Worm (Caenorhabditis elegans) whole organism, young adult: ENCODE measurements around the gene F09B9.4.

Experiments
- B0261.1 ChIP-seq: sonication (generic microtip); optimal IDR thresholded peaks from 2 replicates; lab custom pipeline; 2016; ENCODE audit warnings: mild to moderate bottlenecking, missing genetic modification characterization, moderate library complexity, missing compliant biosample characterization
- F22D6.2 ChIP-seq: sonication (generic microtip); optimal IDR thresholded peaks from 2 replicates; lab custom pipeline; 2016; ENCODE audit warnings: mild to moderate bottlenecking, missing genetic modification characterization, missing compliant biosample characterization
- F37B4.10 ChIP-seq: fragments of 200-800 bp; sonication (Bioruptor generic); IDR thresholded peaks from 2 replicates; pipeline ENCODE4 v1.3.6; 2022; ENCODE audit warnings: missing genetic modification characterization, missing compliant biosample characterization
- F52B5.7 ChIP-seq: sonication (generic microtip); optimal IDR thresholded peaks from 2 replicates; lab custom pipeline; 2016; ENCODE audit warnings: mild to moderate bottlenecking, missing genetic modification characterization, missing compliant biosample characterization
- Y53G8AR.9 ChIP-seq: fragments of 200-800 bp; sonication (Bioruptor generic); conservative IDR thresholded peaks from 2 replicates; pipeline ENCODE4 v1.3.6; 2022; ENCODE audit warnings: missing genetic modification reagents, missing genetic modification characterization, missing compliant biosample characterization
- Y56A3A.18 ChIP-seq: fragments of 200-800 bp; sonication (Bioruptor generic); IDR thresholded peaks from 2 replicates; pipeline ENCODE4 v1.3.6; 2022; ENCODE audit warnings: missing genetic modification reagents, missing genetic modification characterization, missing compliant biosample characterization
- ama-1 ChIP-seq, 3 experiments: fragments of 150-350 bp in 1 of 3; sonication (generic microtip) in 2 of 3; optimal IDR thresholded peaks; 2 replicates each; lab custom pipeline; 2014 to 2018; ENCODE audit warnings: missing biosample characterization in 2 of 3, missing genetic modification characterization in 2 of 3, missing genetic modification reagents in 2 of 3
- athp-1 ChIP-seq: sonication (generic microtip); optimal IDR thresholded peaks from 2 replicates; lab custom pipeline; 2017; ENCODE audit warnings: mild to moderate bottlenecking, missing genetic modification characterization, missing compliant biosample characterization
- attf-5 ChIP-seq: fragments of 200-800 bp; sonication (Bioruptor generic); optimal IDR thresholded peaks from 2 replicates; lab custom pipeline; 2018; ENCODE audit warnings: mild to moderate bottlenecking, missing genetic modification characterization, missing compliant biosample characterization
- bed-2 ChIP-seq: fragments of 200-800 bp; sonication (Bioruptor generic); IDR thresholded peaks from 2 replicates; pipeline ENCODE4 v1.3.6; 2022; ENCODE audit warnings: missing genetic modification reagents, missing genetic modification characterization, missing compliant biosample characterization
- ceh-27 ChIP-seq: fragments of 200-800 bp; sonication (Bioruptor generic); optimal IDR thresholded peaks from 2 replicates; lab custom pipeline; 2018; ENCODE audit warnings: mild to moderate bottlenecking, missing genetic modification characterization, moderate library complexity, missing compliant biosample characterization
- ceh-79 ChIP-seq: sonication (generic microtip); optimal IDR thresholded peaks from 2 replicates; lab custom pipeline; 2017; ENCODE audit warnings: mild to moderate bottlenecking, missing genetic modification characterization, missing compliant biosample characterization
- egrh-3 ChIP-seq: fragments of 200-800 bp; sonication (Bioruptor generic); IDR thresholded peaks from 2 replicates; pipeline ENCODE4 v1.3.6; 2022; ENCODE audit warnings: missing genetic modification reagents, missing genetic modification characterization, missing compliant biosample characterization
- gei-17 ChIP-seq: fragments of 200-800 bp; sonication (Bioruptor generic); optimal IDR thresholded peaks from 2 replicates; lab custom pipeline; 2018; ENCODE audit warnings: mild to moderate bottlenecking, missing genetic modification characterization, missing compliant biosample characterization
- him-1 ChIP-seq: sonication (generic microtip); optimal IDR thresholded peaks from 2 replicates; lab custom pipeline; 2016; ENCODE audit warnings: missing genotype, missing genetic modification reagents, missing genetic modification characterization, missing compliant biosample characterization
- hlh-12 ChIP-seq: sonication (generic microtip); optimal IDR thresholded peaks from 2 replicates; lab custom pipeline; 2016; ENCODE audit warnings: missing genetic modification characterization, missing compliant biosample characterization
- hlh-26 ChIP-seq: fragments of 200-800 bp; sonication (Bioruptor generic); conservative IDR thresholded peaks from 2 replicates; pipeline ENCODE4 v1.3.6; 2022; ENCODE audit warnings: missing genetic modification reagents, missing genetic modification characterization, missing compliant biosample characterization
- hmg-1.2 ChIP-seq: fragments of 200-800 bp; sonication (Bioruptor generic); IDR thresholded peaks from 2 replicates; pipeline ENCODE4 v1.3.6; 2022; ENCODE audit warnings: missing genetic modification reagents, missing genetic modification characterization, missing compliant biosample characterization
- hrde-1 ChIP-seq: sonication (generic microtip); optimal IDR thresholded peaks from 2 replicates; lab custom pipeline; 2016; ENCODE audit warnings: missing genetic modification characterization, mild to moderate bottlenecking, missing compliant biosample characterization, moderate library complexity, missing genotype, missing genetic modification reagents, borderline replicate concordance
- hsf-1 ChIP-seq: fragments of 200-800 bp; sonication (Bioruptor generic); IDR thresholded peaks from 2 replicates; pipeline ENCODE4 v1.3.6; 2022; ENCODE audit warnings: missing genetic modification reagents, missing genetic modification characterization, missing compliant biosample characterization
- let-526 ChIP-seq: fragments of 200-800 bp; sonication (Bioruptor generic); IDR thresholded peaks from 2 replicates; pipeline ENCODE4 v1.3.6; 2022; ENCODE audit warnings: missing genetic modification reagents, missing genetic modification characterization, missing compliant biosample characterization
- let-607 ChIP-seq, 2 experiments: fragments of 200-800 bp in 1 of 2; sonication (Bioruptor generic) in 1 of 2; sonication (generic microtip) in 1 of 2; optimal IDR thresholded peaks; 2 replicates each; lab custom pipeline; 2016 to 2018; ENCODE audit warnings: mild to moderate bottlenecking in 2 of 2, missing compliant biosample characterization in 2 of 2, missing genetic modification characterization in 2 of 2, moderate library complexity in 2 of 2, missing genotype in 1 of 2
- lin-40 ChIP-seq: sonication (generic microtip); optimal IDR thresholded peaks from 2 replicates; lab custom pipeline; 2016; ENCODE audit warnings: missing genetic modification characterization, mild to moderate bottlenecking, missing compliant biosample characterization, missing genotype, missing genetic modification reagents
- mcd-1 ChIP-seq: fragments of 200-800 bp; sonication (Bioruptor generic); IDR thresholded peaks from 2 replicates; pipeline ENCODE4 v1.3.6; 2022; ENCODE audit warnings: missing genetic modification reagents, missing genetic modification characterization, missing compliant biosample characterization
- mes-4 ChIP-seq: sonication (generic microtip); optimal IDR thresholded peaks from 2 replicates; lab custom pipeline; 2016; ENCODE audit warnings: missing genotype, missing genetic modification characterization, missing compliant biosample characterization
- mxl-1 ChIP-seq: sonication (generic microtip); optimal IDR thresholded peaks from 2 replicates; lab custom pipeline; 2016; ENCODE audit warnings: missing genetic modification characterization, missing compliant biosample characterization
- nhr-120 ChIP-seq: fragments of 200-800 bp; sonication (Bioruptor generic); IDR thresholded peaks from 2 replicates; pipeline ENCODE4 v1.3.6; 2022; ENCODE audit warnings: missing genetic modification characterization, missing compliant biosample characterization
- nhr-179 ChIP-seq: sonication (generic microtip); optimal IDR thresholded peaks from 2 replicates; lab custom pipeline; 2016; ENCODE audit warnings: mild to moderate bottlenecking, missing genetic modification characterization, missing compliant biosample characterization
- nhr-27 ChIP-seq: fragments of 200-800 bp; sonication (Bioruptor generic); optimal IDR thresholded peaks from 2 replicates; lab custom pipeline; 2018; ENCODE audit warnings: mild to moderate bottlenecking, missing genetic modification characterization, moderate library complexity, missing compliant biosample characterization
- nhr-80 ChIP-seq: sonication (generic microtip); optimal IDR thresholded peaks from 2 replicates; lab custom pipeline; 2016; ENCODE audit warnings: missing genetic modification characterization, missing compliant biosample characterization
- nhr-90 ChIP-seq: sonication (generic microtip); optimal IDR thresholded peaks from 2 replicates; lab custom pipeline; 2016; ENCODE audit warnings: missing genotype, mild to moderate bottlenecking, missing genetic modification characterization, missing compliant biosample characterization
- rcor-1 ChIP-seq: fragments of 200-800 bp; sonication (Bioruptor generic); IDR thresholded peaks from 2 replicates; pipeline ENCODE4 v1.3.6; 2022; ENCODE audit warnings: missing genetic modification reagents, missing genetic modification characterization, missing compliant biosample characterization
- rec-8 ChIP-seq, 2 experiments: sonication (generic microtip); optimal IDR thresholded peaks; 2 replicates each; lab custom pipeline; 2016; ENCODE audit warnings: mild to moderate bottlenecking in 2 of 2, missing genetic modification characterization in 2 of 2, missing genetic modification reagents in 2 of 2, missing genotype in 2 of 2, missing biosample characterization in 1 of 2, missing compliant biosample characterization in 1 of 2, moderate library complexity in 1 of 2
- rpc-1 ChIP-seq, 2 experiments: fragments of 150-350 bp in 1 of 2; sonication (generic microtip) in 1 of 2; optimal IDR thresholded peaks; 2 replicates each; lab custom pipeline; 2014 to 2018; ENCODE audit warnings: missing biosample characterization in 1 of 2, missing genetic modification characterization in 1 of 2, missing genetic modification reagents in 1 of 2, missing genotype in 1 of 2
- snpc-4 ChIP-seq, 5 experiments: fragments of 150-350 bp in 1 of 5; sonication (generic microtip) in 4 of 5; optimal IDR thresholded peaks; 2 replicates each; lab custom pipeline; 2014 to 2018; ENCODE audit warnings: missing genetic modification characterization in 5 of 5, missing biosample characterization in 3 of 5, antibody characterized with exemption in 2 of 5, mild to moderate bottlenecking in 2 of 5, missing compliant biosample characterization in 2 of 5, missing genotype in 2 of 5, moderate library complexity in 2 of 5, missing genetic modification reagents in 1 of 5
- somi-1 ChIP-seq: fragments of 200-800 bp; sonication (Bioruptor generic); optimal IDR thresholded peaks from 2 replicates; lab custom pipeline; 2018; ENCODE audit warnings: mild to moderate bottlenecking, missing genetic modification characterization, missing compliant biosample characterization
- sptf-2 ChIP-seq: fragments of 200-800 bp; sonication (Bioruptor generic); optimal IDR thresholded peaks from 2 replicates; lab custom pipeline; 2018; ENCODE audit warnings: mild to moderate bottlenecking, missing genetic modification characterization, missing compliant biosample characterization
- unc-62 ChIP-seq: fragments of 150-350 bp; optimal IDR thresholded peaks from 2 replicates; lab custom pipeline; 2014; ENCODE audit warnings: missing biosample characterization, missing genetic modification reagents, missing genetic modification characterization
- xnd-1 ChIP-seq: sonication (generic microtip); optimal IDR thresholded peaks from 2 replicates; lab custom pipeline; 2016; ENCODE audit warnings: missing genotype, missing genetic modification reagents, missing genetic modification characterization, missing compliant biosample characterization
- zim-3 ChIP-seq: sonication (generic microtip); optimal IDR thresholded peaks from 2 replicates; lab custom pipeline; 2017; ENCODE audit warnings: mild to moderate bottlenecking, missing genetic modification characterization, moderate library complexity, missing compliant biosample characterization
- ztf-25 ChIP-seq: fragments of 200-800 bp; sonication (Bioruptor generic); IDR thresholded peaks from 2 replicates; pipeline ENCODE4 v1.3.6; 2022; ENCODE audit warnings: missing genetic modification reagents, missing genetic modification characterization, missing compliant biosample characterization
- ztf-26 ChIP-seq: sonication (generic microtip); optimal IDR thresholded peaks from 2 replicates; lab custom pipeline; 2017; ENCODE audit warnings: missing genetic modification characterization, missing compliant biosample characterization
- ztf-3 ChIP-seq: fragments of 200-800 bp; sonication (Bioruptor generic); optimal IDR thresholded peaks from 2 replicates; lab custom pipeline; 2018; ENCODE audit warnings: mild to moderate bottlenecking, missing genetic modification characterization, missing compliant biosample characterization

The F09B9.4 gene

DNA sequence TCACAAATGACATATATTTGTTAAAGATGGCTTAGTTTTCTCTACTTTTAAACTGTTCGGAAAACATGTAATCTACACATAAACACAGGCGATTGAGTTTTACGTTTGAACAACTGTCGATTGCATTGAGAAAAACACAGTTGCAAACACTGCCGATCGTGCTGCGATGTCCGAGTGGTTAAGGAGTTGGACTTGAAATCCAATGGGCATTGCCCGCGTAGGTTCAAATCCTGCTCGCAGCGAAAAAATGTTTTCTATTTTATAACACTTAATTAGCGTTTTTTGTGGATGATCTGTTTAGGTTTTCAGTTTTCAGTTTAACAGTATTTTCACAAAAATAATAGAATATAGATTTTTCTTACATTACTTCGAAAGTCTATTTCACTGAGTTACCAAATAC lies 36.1 kb upstream of the F09B9.4 start (continued):
- no peak for TF ChIP-seq sptf-2 (GFP tag; lab: Kevin White, UChicago)
- no peak for TF ChIP-seq nhr-120 (GFP tag; lab: Robert Waterston, UW)
- no peak for TF ChIP-seq ama-1 (optimal IDR thresholded peaks at IDR 0.05; lab: Kevin White, UChicago)
- TF ChIP-seq ama-1 (GFP tag; optimal IDR thresholded peaks at IDR 0.05; lab: Kevin White, UChicago): peak; percentile 3 to 57
- peak; percentile 85 for TF ChIP-seq B0261.1 (tag; lab: Kevin White, UChicago)
- peak; percentile 29 for TF ChIP-seq somi-1
- TF ChIP-seq hlh-12 (tag; lab: Kevin White, UChicago): peak; percentile 52
- TF ChIP-seq let-607 (tag; optimal IDR thresholded peaks at IDR 0.05; lab: Kevin White, UChicago): peak in 1 of 2 experiments; percentile 17
- peak; percentile 75 for TF ChIP-seq ztf-25
- TF ChIP-seq F37B4.10: no peak
- TF ChIP-seq hlh-26 (GFP tag; lab: Robert Waterston, UW): no peak
- TF ChIP-seq Y56A3A.18 (GFP tag; lab: Robert Waterston, UW): 0 out of 2 replicates have a peak, but pooled peaks have one; percentile 52
- peak; percentile 80 for TF ChIP-seq rpc-1 (optimal IDR thresholded peaks at IDR 0.05; lab: Kevin White, UChicago)
- peak; percentile 94 for TF ChIP-seq rpc-1 (tag; optimal IDR thresholded peaks at IDR 0.05; lab: Kevin White, UChicago)
- TF ChIP-seq xnd-1 (tag; lab: Kevin White, UChicago): no peak
- TF ChIP-seq ceh-79 (tag; lab: Kevin White, UChicago): no peak
- TF ChIP-seq hmg-1.2 (GFP tag; lab: Robert Waterston, UW): peak; percentile 56
- TF ChIP-seq nhr-27 (tag; lab: Kevin White, UChicago): no peak

- TF ChIP-seq unc-62 (GFP tag; lab: Kevin White, UChicago) (no peak), bed-2 (GFP tag; lab: Robert Waterston, UW) (no peak), nhr-80 (tag; lab: Kevin White, UChicago) (peak; percentile 18), ztf-3 (GFP tag; lab: Kevin White, UChicago) (no peak), Y56A3A.18 (GFP tag; lab: Robert Waterston, UW) (no peak), nhr-179 (tag; lab: Kevin White, UChicago) (no peak), let-526 (GFP tag; lab: Robert Waterston, UW) (no peak)
Measured at ce11 chrX:10130159-10130558, 30.3 kb upstream of the F09B9.4 start.

DNA sequence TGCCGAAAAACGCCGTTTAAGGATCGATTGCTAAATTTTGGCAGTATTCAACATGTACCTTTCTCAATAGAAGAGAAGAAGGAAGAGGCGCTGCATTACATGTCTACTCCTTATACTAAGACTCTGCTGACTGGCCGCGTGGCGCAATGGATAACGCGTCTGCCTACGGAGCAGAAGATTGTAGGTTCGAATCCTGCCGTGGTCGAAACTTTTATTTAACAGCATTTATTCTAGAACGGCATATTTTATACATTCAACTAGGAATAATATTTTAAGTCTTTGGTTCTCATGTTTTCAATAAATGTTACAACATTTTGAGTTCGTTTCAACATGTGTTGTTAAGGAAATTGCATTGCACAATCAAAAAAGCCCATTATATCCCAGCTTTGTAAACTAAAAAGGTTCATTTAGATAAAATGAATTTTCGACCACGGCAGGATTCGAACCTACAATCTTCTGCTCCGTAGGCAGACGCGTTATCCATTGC lies 27.8 kb upstream of the F09B9.4 start:
- peak; percentile 56 for TF ChIP-seq attf-5 (GFP tag; lab: Kevin White, UChicago)
- peak; percentile 40 for TF ChIP-seq gei-17 (GFP tag; lab: Kevin White, UChicago)
- TF ChIP-seq mxl-1: peak; percentile 36
- 0 out of 2 replicates have a peak, but pooled peaks have one; percentile 18 for TF ChIP-seq Y53G8AR.9
- peak; percentile 78 for TF ChIP-seq him-1 (tag; lab: Kevin White, UChicago)
- peak; percentile 75; the same call in 1 of the 2 replicates for TF ChIP-seq Y56A3A.18 (GFP tag; lab: Robert Waterston, UW)
- TF ChIP-seq rec-8 (tag; optimal IDR thresholded peaks at IDR 0.05; lab: Kevin White, UChicago): peak; percentile 49 to 50
- TF ChIP-seq hsf-1 (GFP tag; lab: Robert Waterston, UW): peak; percentile 50; the same call in 1 of the 2 replicates
- TF ChIP-seq rcor-1 (GFP tag; lab: Robert Waterston, UW): peak; percentile 83
- TF ChIP-seq hrde-1 (tag; lab: Kevin White, UChicago): peak; percentile 35
- peak; percentile 53 for TF ChIP-seq mcd-1 (GFP tag; lab: Robert Waterston, UW)
- peak; percentile 67 for TF ChIP-seq F52B5.7 (tag; lab: Kevin White, UChicago)
- peak; percentile 39 for TF ChIP-seq ceh-27 (GFP tag; lab: Kevin White, UChicago)
- TF ChIP-seq nhr-90 (tag; lab: Kevin White, UChicago): peak; percentile 67
- peak; percentile 62 for TF ChIP-seq lin-40
- peak; percentile 61 for TF ChIP-seq snpc-4 (GFP tag; optimal IDR thresholded peaks at IDR 0.05; lab: Kevin White, UChicago)
- peak; percentile 28 to 85 (median 56) for TF ChIP-seq snpc-4 (tag; optimal IDR thresholded peaks at IDR 0.05; lab: Kevin White, UChicago)
- peak; percentile 80 for TF ChIP-seq B0261.1 (tag; lab: Kevin White, UChicago)
- TF ChIP-seq athp-1: peak; percentile 69
- TF ChIP-seq F22D6.2 (tag; lab: Kevin White, UChicago): peak; percentile 25
- peak; percentile 63 for TF ChIP-seq mes-4
- TF ChIP-seq ztf-26 (tag; lab: Kevin White, UChicago): peak; percentile 36
- TF ChIP-seq hmg-1.2 (GFP tag; lab: Robert Waterston, UW): peak; percentile 68
- TF ChIP-seq zim-3 (tag; lab: Kevin White, UChicago): peak; percentile 31
- peak; percentile 23; the same call in 1 of the 2 replicates for TF ChIP-seq egrh-3 (GFP tag; lab: Robert Waterston, UW)
